Worm (Caenorhabditis elegans): ENCODE data around the gene egl-3.

Gene egl-3

ce11 chrV:10153076-10153475 is 20.5 kb downstream of the egl-3 start:
- TF ChIP-seq T22C8.4 (GFP tag; IDR thresholded peaks at IDR 0.05) (no peak), cog-1 (tag; optimal IDR thresholded peaks at IDR 0.05) (no peak), tab-1 (GFP tag; IDR thresholded peaks at IDR 0.05) (no peak), med-1 (GFP tag; optimal IDR thresholded peaks at IDR 0.05; ENCODE audit: insufficient read depth) (no peak), ztf-23 (GFP tag; IDR thresholded peaks at IDR 0.05) (no peak), klf-2 (GFP tag; conservative IDR thresholded peaks at IDR 0.05) (no peak), ztf-29 (GFP tag; IDR thresholded peaks at IDR 0.05) (no peak), flt-1 (GFP tag; IDR thresholded peaks at IDR 0.05) (no peak), ref-1 (GFP tag; conservative IDR thresholded peaks at IDR 0.05) (no peak)

ce11 chrV:10152278-10152677 is 21.3 kb downstream of the egl-3 start, which contains the start of gene srsx-28:
Gene srsx-28 (plus strand): TSS chrV:10152578.
- TF ChIP-seq flt-1 (GFP tag; IDR thresholded peaks at IDR 0.05) (no peak), klf-2 (GFP tag; conservative IDR thresholded peaks at IDR 0.05) (no peak), ztf-29 (GFP tag; IDR thresholded peaks at IDR 0.05) (no peak), T22C8.4 (GFP tag; IDR thresholded peaks at IDR 0.05) (no peak), ref-1 (GFP tag; conservative IDR thresholded peaks at IDR 0.05) (no peak), tab-1 (GFP tag; IDR thresholded peaks at IDR 0.05) (no peak), ztf-23 (GFP tag; IDR thresholded peaks at IDR 0.05) (no peak), cog-1 (tag; optimal IDR thresholded peaks at IDR 0.05) (no peak), med-1 (GFP tag; optimal IDR thresholded peaks at IDR 0.05; ENCODE audit: insufficient read depth) (no peak)

- no peak for TF ChIP-seq flt-1 (GFP tag; IDR thresholded peaks at IDR 0.05)
- TF ChIP-seq ref-1 (GFP tag; conservative IDR thresholded peaks at IDR 0.05): no peak
These were observed 23.8 kb downstream of the egl-3 start, which contains the start of gene srsx-27 for ce11 chrV:10149728-10150127. Gene srsx-27 (plus strand): TSS chrV:10150028.

- TF ChIP-seq med-1 (GFP tag; optimal IDR thresholded peaks at IDR 0.05; ENCODE audit: insufficient read depth): no peak
These were observed 25.2 kb downstream of the egl-3 start, which contains the start of gene srsx-26 for ce11 chrV:10148352-10148751. Gene srsx-26 (plus strand): TSS chrV:10148652.

ce11 chrV:10146787-10147186 is 26.8 kb downstream of the egl-3 start:
- TF ChIP-seq med-1 (GFP tag; optimal IDR thresholded peaks at IDR 0.05; ENCODE audit: insufficient read depth) (no peak), ztf-29 (GFP tag; IDR thresholded peaks at IDR 0.05) (no peak), flt-1 (GFP tag; IDR thresholded peaks at IDR 0.05) (no peak), T22C8.4 (GFP tag; IDR thresholded peaks at IDR 0.05) (no peak), tab-1 (GFP tag; IDR thresholded peaks at IDR 0.05) (no peak), ztf-23 (GFP tag; IDR thresholded peaks at IDR 0.05) (no peak), klf-2 (GFP tag; conservative IDR thresholded peaks at IDR 0.05) (no peak)

ce11 chrV:10145653-10146052 is 27.9 kb downstream of the egl-3 start, which contains the start of gene C51E3.9:
Gene C51E3.9 (plus strand): TSS chrV:10145953.
- TF ChIP-seq ref-1 (GFP tag; conservative IDR thresholded peaks at IDR 0.05): no peak
- no peak for TF ChIP-seq klf-2 (GFP tag; conservative IDR thresholded peaks at IDR 0.05)
- no peak for TF ChIP-seq flt-1 (GFP tag; IDR thresholded peaks at IDR 0.05)
- no peak for TF ChIP-seq T22C8.4 (GFP tag; IDR thresholded peaks at IDR 0.05)
- TF ChIP-seq ztf-29 (GFP tag; IDR thresholded peaks at IDR 0.05): no peak
- TF ChIP-seq cog-1 (tag; optimal IDR thresholded peaks at IDR 0.05): no peak
- no peak for TF ChIP-seq ztf-23 (GFP tag; IDR thresholded peaks at IDR 0.05)
- no peak for TF ChIP-seq med-1 (GFP tag; optimal IDR thresholded peaks at IDR 0.05; ENCODE audit: insufficient read depth)
- no peak for TF ChIP-seq tab-1 (GFP tag; IDR thresholded peaks at IDR 0.05)

ce11 chrV:10134077-10134693 is 39.4 kb downstream of the egl-3 start, which contains the start of the genes C08B6.18, wdr-20 and C08B6.8:
Gene C08B6.18 (minus strand): TSS chrV:10134127.
Gene wdr-20 (minus strand): TSS chrV:10134158.
Gene C08B6.8 (plus strand): TSS chrV:10134643.
- TF ChIP-seq flt-1 (GFP tag; IDR thresholded peaks at IDR 0.05) (no peak), T22C8.4 (GFP tag; IDR thresholded peaks at IDR 0.05) (no peak), cog-1 (tag; optimal IDR thresholded peaks at IDR 0.05) (no peak), ztf-29 (GFP tag; IDR thresholded peaks at IDR 0.05) (no peak), ztf-23 (GFP tag; IDR thresholded peaks at IDR 0.05) (no peak), tab-1 (GFP tag; IDR thresholded peaks at IDR 0.05) (no peak), med-1 (GFP tag; optimal IDR thresholded peaks at IDR 0.05; ENCODE audit: insufficient read depth) (no peak), ref-1 (GFP tag; conservative IDR thresholded peaks at IDR 0.05) (no peak), klf-2 (GFP tag; conservative IDR thresholded peaks at IDR 0.05) (no peak)

ce11 chrV:10133277-10133676 is 40.3 kb downstream of the egl-3 start:
- TF ChIP-seq ztf-29 (GFP tag; IDR thresholded peaks at IDR 0.05) (no peak), ztf-23 (GFP tag; IDR thresholded peaks at IDR 0.05) (no peak), cog-1 (tag; optimal IDR thresholded peaks at IDR 0.05) (no peak)

- TF ChIP-seq klf-2 (GFP tag; conservative IDR thresholded peaks at IDR 0.05) (no peak), ztf-23 (GFP tag; IDR thresholded peaks at IDR 0.05) (no peak), cog-1 (tag; optimal IDR thresholded peaks at IDR 0.05) (no peak), ztf-29 (GFP tag; IDR thresholded peaks at IDR 0.05) (no peak), flt-1 (GFP tag; IDR thresholded peaks at IDR 0.05) (no peak), med-1 (GFP tag; optimal IDR thresholded peaks at IDR 0.05; ENCODE audit: insufficient read depth) (no peak), tab-1 (GFP tag; IDR thresholded peaks at IDR 0.05) (no peak), T22C8.4 (GFP tag; IDR thresholded peaks at IDR 0.05) (no peak), ref-1 (GFP tag; conservative IDR thresholded peaks at IDR 0.05) (no peak)
These were observed 43.4 kb downstream of the egl-3 start, which contains the start of gene aos-1 for ce11 chrV:10130195-10130594. Gene aos-1 (minus strand): TSS chrV:10130295.

ce11 chrV:10124799-10125548 is 48.6 kb downstream of the egl-3 start, which contains the start of gene C08B6.10:
Gene C08B6.10 (plus strand): TSS chrV:10125498.
- no peak for TF ChIP-seq cog-1 (tag; optimal IDR thresholded peaks at IDR 0.05)
- TF ChIP-seq med-1 (GFP tag; optimal IDR thresholded peaks at IDR 0.05; ENCODE audit: insufficient read depth): no peak
- no peak for TF ChIP-seq ztf-29 (GFP tag; IDR thresholded peaks at IDR 0.05)
- TF ChIP-seq ref-1 (GFP tag; conservative IDR thresholded peaks at IDR 0.05): no peak
- TF ChIP-seq T22C8.4 (GFP tag; IDR thresholded peaks at IDR 0.05): no peak
